Fruit fly (Drosophila melanogaster) whole organism, adult: ENCODE measurements around the gene Tsp74F.

Experiments
- CG12768 ChIP-seq: fragments of 200-800 bp; sonication (Bioruptor generic); optimal IDR thresholded peaks from 2 replicates; lab custom pipeline; 2017; ENCODE audit warnings: missing biosample characterization, missing genetic modification characterization, mild to moderate bottlenecking, moderate library complexity, missing genetic modification reagents
- CG5204 ChIP-seq: fragments of 200-800 bp; sonication (Bioruptor generic); optimal IDR thresholded peaks from 2 replicates; lab custom pipeline; 2016; ENCODE audit warnings: missing biosample characterization, missing genetic modification characterization
- CG7045 ChIP-seq: fragments of 200-800 bp; sonication (Bioruptor generic); optimal IDR thresholded peaks from 2 replicates; lab custom pipeline; 2017; ENCODE audit warnings: missing biosample characterization, mild to moderate bottlenecking, missing genetic modification characterization
- CG7101 ChIP-seq: fragments of 200-800 bp; sonication (Bioruptor generic); optimal IDR thresholded peaks from 2 replicates; lab custom pipeline; 2018; ENCODE audit warnings: missing biosample characterization, mild to moderate bottlenecking, missing genetic modification characterization, moderate library complexity
- bab1 ChIP-seq: fragments of 200-800 bp; sonication (Bioruptor generic); optimal IDR thresholded peaks from 3 replicates; lab custom pipeline; 2019; ENCODE audit warnings: missing biosample characterization, mild to moderate bottlenecking, missing genetic modification characterization, moderate library complexity
- cnc ChIP-seq, 2 experiments: fragments of >200 bp; optimal IDR thresholded peaks; 2 replicates each; lab custom pipeline; 2017
- kay ChIP-seq: fragments of 200-800 bp; sonication (Bioruptor generic); peaks from one replicate; lab custom pipeline; 2016; ENCODE audit warnings: missing biosample characterization, missing genetic modification characterization, borderline replicate concordance
- ovo ChIP-seq: fragments of 200-800 bp; sonication (Bioruptor generic); optimal IDR thresholded peaks from 2 replicates; lab custom pipeline; 2016; ENCODE audit warnings: missing biosample characterization, missing genetic modification characterization
- tj ChIP-seq: fragments of 200-800 bp; sonication (Bioruptor generic); optimal IDR thresholded peaks from 3 replicates; lab custom pipeline; 2017; ENCODE audit warnings: missing biosample characterization, mild to moderate bottlenecking, missing genetic modification characterization, moderate library complexity
- toe ChIP-seq: fragments of 200-800 bp; sonication (Bioruptor generic); optimal IDR thresholded peaks from 2 replicates; lab custom pipeline; 2016; ENCODE audit warnings: missing biosample characterization, missing genetic modification characterization

dm6 chr3L:17893660-17894059 is 2.0 kb downstream of the Tsp74F start:
- TF ChIP-seq ovo (GFP tag; lab: Kevin White, UChicago) (no peak), CG7101 (tag; lab: Kevin White, UChicago) (no peak), toe (no peak), CG5204 (no peak), tj (GFP tag; lab: Kevin White, UChicago) (no peak), kay (no peak), bab1 (GFP tag; lab: Kevin White, UChicago) (no peak), CG7045 (GFP tag; lab: Kevin White, UChicago) (no peak), CG12768 (GFP tag; lab: Kevin White, UChicago) (no peak), cnc (optimal IDR thresholded peaks at IDR 0.05; lab: Kevin White, UChicago) (no peak)
